Fruit fly (Drosophila melanogaster): Measurements from ENCODE around the gene Srg1.

The Srg1 gene

DNA sequence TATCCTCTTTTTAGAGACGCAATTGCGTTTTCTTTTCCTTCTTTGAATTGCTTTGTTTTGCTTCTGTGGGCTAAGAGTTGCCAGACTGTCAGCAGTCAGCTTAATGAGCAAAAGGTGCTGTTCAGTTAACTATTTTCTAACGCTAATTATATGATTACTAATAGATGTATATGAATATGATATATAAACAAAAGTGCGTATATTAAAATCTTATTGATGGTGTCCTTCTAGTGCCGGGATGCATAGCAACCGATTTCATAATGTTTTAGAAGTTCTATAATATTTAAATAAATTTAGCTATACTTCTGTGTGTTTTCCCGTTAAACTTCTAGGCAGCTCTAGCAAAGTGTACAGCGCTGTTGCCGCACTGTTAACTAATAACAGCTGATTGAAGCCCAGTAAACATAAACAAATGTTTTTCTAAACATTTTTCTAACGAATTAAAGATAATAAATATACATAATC is 34.6 kb downstream of the Srg1 start, which contains the start of the genes Kaz and CG43273 (continued):
- no peak for TF ChIP-seq CG31388 (GFP tag; optimal IDR thresholded peaks at IDR 0.05)
- TF ChIP-seq Mrtf (GFP tag; IDR thresholded peaks at IDR 0.05), result no peak
- TF ChIP-seq CG14965 (GFP tag; optimal IDR thresholded peaks at IDR 0.05; ENCODE audit: borderline replicate concordance), result no peak
- TF ChIP-seq Hr51 (GFP tag; optimal IDR thresholded peaks at IDR 0.05), result peak in 1 of 2 experiments; percentile 13
- no peak for TF ChIP-seq Ets97D (GFP tag; optimal IDR thresholded peaks at IDR 0.05)
- TF ChIP-seq lbe (GFP tag; optimal IDR thresholded peaks at IDR 0.05), result peak; percentile 32
- TF ChIP-seq bbx (GFP tag; IDR thresholded peaks at IDR 0.05; ENCODE audit: partially characterized antibody), result no peak
- peak; percentile 43 for TF ChIP-seq psq (GFP tag; optimal IDR thresholded peaks at IDR 0.05)
- peak; percentile 17 for TF ChIP-seq CG10654 (GFP tag; optimal IDR thresholded peaks at IDR 0.05)
- peak; percentile 66 for TF ChIP-seq Ssrp (tag; optimal IDR thresholded peaks at IDR 0.05)
- TF ChIP-seq ap (GFP tag; IDR thresholded peaks at IDR 0.05), result no peak
- TF ChIP-seq CG11560 (tag; IDR thresholded peaks at IDR 0.05), result no peak
- TF ChIP-seq tna (GFP tag; IDR thresholded peaks at IDR 0.05; ENCODE audit: partially characterized antibody), result no peak
- TF ChIP-seq NK7.1 (GFP tag; optimal IDR thresholded peaks at IDR 0.05), result no peak
- TF ChIP-seq CG11695 (GFP tag; IDR thresholded peaks at IDR 0.05), result no peak
- TF ChIP-seq CG13296 (GFP tag; optimal IDR thresholded peaks at IDR 0.05), result no peak
- no peak for TF ChIP-seq CG12769 (tag; optimal IDR thresholded peaks at IDR 0.05)
- TF ChIP-seq Mad (GFP tag; optimal IDR thresholded peaks at IDR 0.05), result peak; percentile 36
- TF ChIP-seq CG13123 (GFP tag; optimal IDR thresholded peaks at IDR 0.05), result no peak
- TF ChIP-seq hb (GFP tag; IDR thresholded peaks at IDR 0.05; ENCODE audit: partially characterized antibody), result no peak
- peak; percentile 36; the same call in 1 of the 2 replicates for TF ChIP-seq al (GFP tag; IDR thresholded peaks at IDR 0.05)
- TF ChIP-seq Vsx1 (GFP tag; optimal IDR thresholded peaks at IDR 0.05), result no peak
- TF ChIP-seq Hand (GFP tag; optimal IDR thresholded peaks at IDR 0.05), result no peak
- no peak for TF ChIP-seq CG7556 (GFP tag; optimal IDR thresholded peaks at IDR 0.05)
- TF ChIP-seq ato (GFP tag; IDR thresholded peaks at IDR 0.05; ENCODE audit: partially characterized antibody), result no peak
- TF ChIP-seq gsb (GFP tag; IDR thresholded peaks at IDR 0.05), result no peak
- TF ChIP-seq nerfin-2 (GFP tag; IDR thresholded peaks at IDR 0.05; ENCODE audit: partially characterized antibody), result no peak
- TF ChIP-seq Rfx (GFP tag; IDR thresholded peaks at IDR 0.05), result peak; percentile 73
- TF ChIP-seq odd (GFP tag; optimal IDR thresholded peaks at IDR 0.05), result no peak
- no peak for TF ChIP-seq Sry-δ (GFP tag; optimal IDR thresholded peaks at IDR 0.05)
- peak; percentile 69 for TF ChIP-seq YL-1 (GFP tag; optimal IDR thresholded peaks at IDR 0.05)
- TF ChIP-seq CG10147 (GFP tag; optimal IDR thresholded peaks at IDR 0.05), result no peak
- TF ChIP-seq CG6765 (GFP tag; optimal IDR thresholded peaks at IDR 0.05), result no peak
- no peak for TF ChIP-seq her (GFP tag; optimal IDR thresholded peaks at IDR 0.05)
- TF ChIP-seq Fer1 (GFP tag; optimal IDR thresholded peaks at IDR 0.05), result no peak
- 0 out of 2 replicates have a peak, but pooled peaks have one; percentile 19 for TF ChIP-seq wdn (GFP tag; IDR thresholded peaks at IDR 0.05)
- peak; percentile 76 for TF ChIP-seq oc (tag; optimal IDR thresholded peaks at IDR 0.05)
- TF ChIP-seq bsh (GFP tag; optimal IDR thresholded peaks at IDR 0.05), result no peak
- no peak for TF ChIP-seq slp2 (GFP tag; optimal IDR thresholded peaks at IDR 0.05)
- TF ChIP-seq sug (tag; optimal IDR thresholded peaks at IDR 0.05), result no peak
- peak; percentile 73 for TF ChIP-seq CG9817 (tag; optimal IDR thresholded peaks at IDR 0.05)
- no peak for TF ChIP-seq CG11247 (GFP tag; IDR thresholded peaks at IDR 0.05)
- no peak for TF ChIP-seq Nf-YA (GFP tag; IDR thresholded peaks at IDR 0.05)
- TF ChIP-seq CG17802 (tag; optimal IDR thresholded peaks at IDR 0.05), result no peak
- TF ChIP-seq Deaf1 (tag; optimal IDR thresholded peaks at IDR 0.05), result no peak
- no peak for TF ChIP-seq ftz-f1 (GFP tag; optimal IDR thresholded peaks at IDR 0.05)
- no peak for TF ChIP-seq kni (GFP tag; optimal IDR thresholded peaks at IDR 0.05)
- peak; percentile 68 for TF ChIP-seq CG30020 (tag; optimal IDR thresholded peaks at IDR 0.05)
- TF ChIP-seq pb (GFP tag; optimal IDR thresholded peaks at IDR 0.05), result no peak
- peak; percentile 38 for TF ChIP-seq CG12299 (tag; optimal IDR thresholded peaks at IDR 0.05)
- TF ChIP-seq CG43689 (GFP tag; IDR thresholded peaks at IDR 0.05), result no peak

Measured in whole organism, embryonic.